Worm (Caenorhabditis elegans): ENCODE measurements around the gene pll-1.

pll-1 gene

ce11 chrIII:354545-355460, 10.9 kb upstream of the pll-1 start, which contains the start of gene gei-4 (continued):
- peak; percentile 76 for TF ChIP-seq tbx-2 (tag; optimal IDR thresholded peaks at IDR 0.05)
- TF ChIP-seq ceh-22 (tag; optimal IDR thresholded peaks at IDR 0.05): peak; percentile 47
- peak; percentile 71 for TF ChIP-seq syd-9 (tag; optimal IDR thresholded peaks at IDR 0.05)
- peak; percentile 76 for TF ChIP-seq F13H6.1 (tag; optimal IDR thresholded peaks at IDR 0.05)
- no peak for TF ChIP-seq unc-3 (GFP tag; conservative IDR thresholded peaks at IDR 0.05)
- TF ChIP-seq unc-3 (tag; optimal IDR thresholded peaks at IDR 0.05): no peak
- peak; percentile 22 for TF ChIP-seq hlh-8 (tag; optimal IDR thresholded peaks at IDR 0.05)
- peak; percentile 52 for TF ChIP-seq elt-2 (tag; optimal IDR thresholded peaks at IDR 0.05)
- no peak for TF ChIP-seq ceh-24 (tag; optimal IDR thresholded peaks at IDR 0.05)
- TF ChIP-seq pag-3 (tag; optimal IDR thresholded peaks at IDR 0.05; ENCODE audit: borderline replicate concordance): no peak
- TF ChIP-seq tbx-7 (tag; optimal IDR thresholded peaks at IDR 0.05): no peak
- peak; percentile 45 for TF ChIP-seq ceh-6 (GFP tag; optimal IDR thresholded peaks at IDR 0.05)
- no peak for TF ChIP-seq che-1 (tag; optimal IDR thresholded peaks at IDR 0.05)
- TF ChIP-seq Y22D7AL.16 (tag; optimal IDR thresholded peaks at IDR 0.05): no peak
- peak; percentile 32 for TF ChIP-seq unc-42 (tag; optimal IDR thresholded peaks at IDR 0.05)
- TF ChIP-seq ets-4 (tag; optimal IDR thresholded peaks at IDR 0.05): peak; percentile 59
- peak; percentile 59 for TF ChIP-seq ama-1 (optimal IDR thresholded peaks at IDR 0.05)
- peak; percentile 82 for TF ChIP-seq pros-1 (tag; optimal IDR thresholded peaks at IDR 0.05)
- TF ChIP-seq pha-2 (tag; optimal IDR thresholded peaks at IDR 0.05): peak; percentile 54
- peak; percentile 97 for TF ChIP-seq ceh-48 (tag; optimal IDR thresholded peaks at IDR 0.05)
- no peak for TF ChIP-seq ceh-45 (GFP tag; IDR thresholded peaks at IDR 0.05)

- TF ChIP-seq C08G9.2 (tag; optimal IDR thresholded peaks at IDR 0.05) (no peak), elt-2 (tag; optimal IDR thresholded peaks at IDR 0.05) (peak; percentile 80)
Measured at ce11 chrIII:356906-357901, 8.5 kb upstream of the pll-1 start.

- TF ChIP-seq che-1 (tag; optimal IDR thresholded peaks at IDR 0.05): no peak
- no peak for TF ChIP-seq odd-2 (tag; optimal IDR thresholded peaks at IDR 0.05)
- TF ChIP-seq syd-9 (tag; optimal IDR thresholded peaks at IDR 0.05): no peak
- no peak for TF ChIP-seq hlh-30 (tag; optimal IDR thresholded peaks at IDR 0.05; ENCODE audit: insufficient read depth)
- TF ChIP-seq pqm-1 (tag; optimal IDR thresholded peaks at IDR 0.05): no peak
- TF ChIP-seq sox-2 (GFP tag; IDR thresholded peaks at IDR 0.05): no peak
- no peak for TF ChIP-seq ets-4 (tag; optimal IDR thresholded peaks at IDR 0.05)
- no peak for TF ChIP-seq lin-11 (tag; optimal IDR thresholded peaks at IDR 0.05)
Measured at ce11 chrIII:358106-358505, 7.6 kb upstream of the pll-1 start.

ce11 chrIII:360315-360714, 5.4 kb upstream of the pll-1 start:
- TF ChIP-seq fax-1 (tag; optimal IDR thresholded peaks at IDR 0.05): no peak

ce11 chrIII:381198-381597, 15.4 kb downstream of the pll-1 start, which contains the start of gene gsto-3:
TSS of gene gsto-3 (minus strand) at chrIII:381298.
- TF ChIP-seq elt-2 (tag; optimal IDR thresholded peaks at IDR 0.05): no peak
- no peak for TF ChIP-seq ceh-22 (tag; optimal IDR thresholded peaks at IDR 0.05)
- no peak for TF ChIP-seq tbx-7 (tag; optimal IDR thresholded peaks at IDR 0.05)
- TF ChIP-seq ceh-18 (tag; optimal IDR thresholded peaks at IDR 0.05): no peak

Measured in whole organism, late embryonic.